Worm (Caenorhabditis elegans) whole organism, L2 larva: ENCODE data around the gene F37B12.1.

Source experiments
- ama-1 ChIP-seq: fragments of 150-350 bp; optimal IDR thresholded peaks from 2 replicates; lab custom pipeline; 2018; ENCODE audit warnings: inconsistent platforms
- ceh-16 ChIP-seq: fragments of 150-350 bp; optimal IDR thresholded peaks from 2 replicates; lab custom pipeline; 2014; ENCODE audit warnings: missing biosample characterization, missing genetic modification characterization
- elt-1 ChIP-seq: fragments of 150-350 bp; optimal IDR thresholded peaks from 2 replicates; lab custom pipeline; 2014; ENCODE audit warnings: missing biosample characterization, missing genetic modification characterization
- lin-39 ChIP-seq: fragments of 150-350 bp; optimal IDR thresholded peaks from 2 replicates; lab custom pipeline; 2014; ENCODE audit warnings: missing biosample characterization, missing genetic modification reagents, missing genetic modification characterization
- lsy-2 ChIP-seq, 2 experiments: fragments of 150-350 bp in 1 of 2; sonication (generic microtip) in 1 of 2; optimal IDR thresholded peaks; 2 replicates each; lab custom pipeline; 2014 to 2017; ENCODE audit warnings: missing biosample characterization in 2 of 2, missing genetic modification characterization in 2 of 2
- mbf-1 ChIP-seq: sonication (generic microtip); optimal IDR thresholded peaks from 2 replicates; lab custom pipeline; 2017; ENCODE audit warnings: missing biosample characterization, missing genetic modification characterization
- mdl-1 ChIP-seq, 2 experiments: fragments of 150-350 bp in 1 of 2; sonication (generic microtip) in 1 of 2; optimal IDR thresholded peaks; 2 replicates each; lab custom pipeline; 2017; ENCODE audit warnings: missing biosample characterization in 2 of 2, missing genetic modification characterization in 2 of 2
- nhr-12 ChIP-seq: fragments of 150-350 bp; optimal IDR thresholded peaks from 2 replicates; lab custom pipeline; 2014; ENCODE audit warnings: missing biosample characterization, missing genetic modification characterization
- nhr-129 ChIP-seq: fragments of 150-350 bp; optimal IDR thresholded peaks from 2 replicates; lab custom pipeline; 2014; ENCODE audit warnings: missing biosample characterization, missing genetic modification characterization
- nhr-77 ChIP-seq: fragments of 150-350 bp; optimal IDR thresholded peaks from 2 replicates; lab custom pipeline; 2014; ENCODE audit warnings: missing biosample characterization, missing genetic modification characterization
- peb-1 ChIP-seq: fragments of 150-350 bp; optimal IDR thresholded peaks from 2 replicates; lab custom pipeline; 2014; ENCODE audit warnings: missing biosample characterization, missing genetic modification characterization
- ztf-11 ChIP-seq: sonication (generic microtip); optimal IDR thresholded peaks from 2 replicates; lab custom pipeline; 2017; ENCODE audit warnings: missing biosample characterization, missing genetic modification characterization

DNA sequence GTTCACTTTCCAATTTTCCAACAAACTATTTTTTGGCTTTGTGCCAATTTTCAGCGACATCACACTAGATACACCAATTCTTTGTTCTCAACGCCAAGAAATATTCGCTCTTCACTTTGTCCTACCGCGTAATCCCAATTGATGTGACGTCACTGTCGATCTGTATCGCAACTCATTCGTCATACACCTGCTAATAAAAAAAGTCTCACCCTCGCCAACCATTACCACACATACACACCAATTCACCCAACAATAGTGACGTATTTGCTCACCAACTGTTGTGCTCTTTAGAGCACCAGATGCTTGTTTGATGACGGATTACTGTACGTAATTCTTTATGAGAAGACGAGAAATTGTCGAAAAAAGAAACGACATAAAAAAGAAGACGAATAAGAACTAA lies 34.3 kb upstream of the F37B12.1 start:
- no peak for TF ChIP-seq ceh-16
- TF ChIP-seq elt-1: no peak
- TF ChIP-seq nhr-12 (tag; lab: Kevin White, UChicago): no peak
- TF ChIP-seq lin-39 (tag; lab: Kevin White, UChicago): no peak
- no peak for TF ChIP-seq ztf-11 (tag; lab: Kevin White, UChicago)
- no peak for TF ChIP-seq mbf-1 (tag; lab: Kevin White, UChicago)
- TF ChIP-seq ama-1 (lab: Kevin White, UChicago): no peak
- TF ChIP-seq peb-1 (tag; lab: Kevin White, UChicago): no peak
- no peak for TF ChIP-seq lsy-2 (tag; optimal IDR thresholded peaks at IDR 0.05; lab: Kevin White, UChicago)
- no peak for TF ChIP-seq nhr-129
- no peak for TF ChIP-seq mdl-1 (tag; optimal IDR thresholded peaks at IDR 0.05; lab: Kevin White, UChicago)
- no peak for TF ChIP-seq nhr-77
